Worm (Caenorhabditis elegans) whole organism, young adult: ENCODE results near the gene T10C6.7.

Source experiments
- ZK185.1 ChIP-seq: sonication (generic microtip); optimal IDR thresholded peaks from 2 replicates; lab custom pipeline; 2016; ENCODE audit warnings: mild to moderate bottlenecking, missing genetic modification characterization, missing compliant biosample characterization; ENCODE audit not compliant: poor library complexity, severe bottlenecking
- ama-1 ChIP-seq, 3 experiments: fragments of 150-350 bp in 1 of 3; sonication (generic microtip) in 2 of 3; optimal IDR thresholded peaks; 2 replicates each; lab custom pipeline; 2014 to 2018; ENCODE audit warnings: missing biosample characterization in 2 of 3, missing genetic modification characterization in 2 of 3, missing genetic modification reagents in 2 of 3
- chd-7 ChIP-seq: sonication (generic microtip); optimal IDR thresholded peaks from 2 replicates; lab custom pipeline; 2016; ENCODE audit warnings: mild to moderate bottlenecking, missing genetic modification characterization, moderate library complexity, missing compliant biosample characterization
- him-1 ChIP-seq: sonication (generic microtip); optimal IDR thresholded peaks from 2 replicates; lab custom pipeline; 2016; ENCODE audit warnings: missing genotype, missing genetic modification reagents, missing genetic modification characterization, missing compliant biosample characterization
- lir-1 ChIP-seq: fragments of 200-800 bp; sonication (Bioruptor generic); conservative IDR thresholded peaks from 2 replicates; pipeline ENCODE4 v1.3.6; 2022; ENCODE audit warnings: missing genetic modification reagents, missing genetic modification characterization, missing compliant biosample characterization
- madf-6 ChIP-seq: fragments of 200-800 bp; sonication (Bioruptor generic); IDR thresholded peaks from 2 replicates; pipeline ENCODE4 v1.3.6; 2022; ENCODE audit warnings: missing genetic modification reagents, missing genetic modification characterization, missing compliant biosample characterization
- nhr-90 ChIP-seq: sonication (generic microtip); optimal IDR thresholded peaks from 2 replicates; lab custom pipeline; 2016; ENCODE audit warnings: missing genotype, mild to moderate bottlenecking, missing genetic modification characterization, missing compliant biosample characterization
- pbrm-1 ChIP-seq: fragments of 200-800 bp; sonication (Bioruptor generic); IDR thresholded peaks from 2 replicates; pipeline ENCODE4 v1.3.6; 2022; ENCODE audit warnings: missing genetic modification reagents, missing genetic modification characterization, missing compliant biosample characterization
- snpc-4 ChIP-seq, 5 experiments: fragments of 150-350 bp in 1 of 5; sonication (generic microtip) in 4 of 5; optimal IDR thresholded peaks; 2 replicates each; lab custom pipeline; 2014 to 2018; ENCODE audit warnings: missing genetic modification characterization in 5 of 5, missing biosample characterization in 3 of 5, antibody characterized with exemption in 2 of 5, mild to moderate bottlenecking in 2 of 5, missing compliant biosample characterization in 2 of 5, missing genotype in 2 of 5, moderate library complexity in 2 of 5, missing genetic modification reagents in 1 of 5
- unc-62 ChIP-seq: fragments of 150-350 bp; optimal IDR thresholded peaks from 2 replicates; lab custom pipeline; 2014; ENCODE audit warnings: missing biosample characterization, missing genetic modification reagents, missing genetic modification characterization

ce11 chrV:16000433-16000832 is 31.1 kb downstream of the T10C6.7 start, which contains the start of gene nhr-50:
- TF ChIP-seq chd-7 (tag; lab: Kevin White, UChicago) (no peak), pbrm-1 (GFP tag; lab: Robert Waterston, UW) (no peak), him-1 (tag; lab: Kevin White, UChicago) (no peak), lir-1 (GFP tag; lab: Robert Waterston, UW) (no peak), ama-1 (optimal IDR thresholded peaks at IDR 0.05; lab: Kevin White, UChicago) (no peak), ama-1 (GFP tag; optimal IDR thresholded peaks at IDR 0.05; lab: Kevin White, UChicago) (no peak), madf-6 (GFP tag; lab: Robert Waterston, UW) (no peak), nhr-90 (tag; lab: Kevin White, UChicago) (no peak), snpc-4 (GFP tag; optimal IDR thresholded peaks at IDR 0.05; lab: Kevin White, UChicago) (no peak), snpc-4 (tag; optimal IDR thresholded peaks at IDR 0.05; lab: Kevin White, UChicago) (no peak), unc-62 (GFP tag; lab: Kevin White, UChicago) (no peak), ZK185.1 (tag; lab: Kevin White, UChicago) (no peak)
